Fruit fly (Drosophila melanogaster): ENCODE results near the gene Ak3.
A peak's percentile ranks its signal among the peaks of the same experiment; 100 is the strongest.

- TF ChIP-seq Snoo (tag; optimal IDR thresholded peaks at IDR 0.05) = no peak
- no peak for TF ChIP-seq CG4496 (GFP tag; IDR thresholded peaks at IDR 0.05)
- TF ChIP-seq CG32121 (GFP tag; IDR thresholded peaks at IDR 0.05) = 0 out of 2 replicates have a peak, but pooled peaks have one; percentile 9
- TF ChIP-seq EcR (GFP tag; optimal IDR thresholded peaks at IDR 0.05) = no peak
- no peak for TF ChIP-seq CG17806 (tag; optimal IDR thresholded peaks at IDR 0.05)
- TF ChIP-seq CG14655 (GFP tag; optimal IDR thresholded peaks at IDR 0.05) = no peak
- no peak for TF ChIP-seq fd96Ca (GFP tag; IDR thresholded peaks at IDR 0.05)
- no peak for TF ChIP-seq gl (tag; optimal IDR thresholded peaks at IDR 0.05)
- TF ChIP-seq CG9948 (tag; optimal IDR thresholded peaks at IDR 0.05) = no peak
- no peak for TF ChIP-seq CG13204 (GFP tag; optimal IDR thresholded peaks at IDR 0.05)
Measured at dm6 chr3R:10868427-10868962, 20.9 kb downstream of the Ak3 start, which contains the start of the genes SelR and Tsp86D.

Data from whole organism, pupa.